Fruit fly (Drosophila melanogaster) whole organism, embryonic: ENCODE results near the gene mus101.

Experiments
- ATbp ChIP-seq: fragments of 200-800 bp; sonication (Bioruptor generic); optimal IDR thresholded peaks from 2 replicates; lab custom pipeline; 2017; ENCODE audit warnings: missing biosample characterization, mild to moderate bottlenecking, missing genetic modification characterization, missing genetic modification reagents
- CG10267 ChIP-seq: fragments of 200-800 bp; sonication (Bioruptor generic); optimal IDR thresholded peaks from 2 replicates; lab custom pipeline; 2018; ENCODE audit warnings: missing biosample characterization, mild to moderate bottlenecking, missing genetic modification characterization, moderate library complexity
- CG10321 ChIP-seq: fragments of 200-800 bp; sonication (Bioruptor generic); IDR thresholded peaks from 2 replicates; pipeline ENCODE4 v1.3.6; 2022; ENCODE audit warnings: missing biosample characterization, missing genetic modification characterization
- CG10366 ChIP-seq: fragments of 200-800 bp; sonication (Bioruptor generic); IDR thresholded peaks from 2 replicates; pipeline ENCODE4 v1.3.6; 2022; ENCODE audit warnings: missing biosample characterization, missing genetic modification characterization
- CG12104 ChIP-seq: fragments of 200-800 bp; sonication (Bioruptor generic); optimal IDR thresholded peaks from 3 replicates; lab custom pipeline; 2016; ENCODE audit warnings: missing biosample characterization, missing genetic modification characterization
- CG12391 ChIP-seq: fragments of 200-800 bp; sonication (Bioruptor generic); optimal IDR thresholded peaks from 3 replicates; lab custom pipeline; 2018; ENCODE audit warnings: missing biosample characterization, mild to moderate bottlenecking, missing genetic modification characterization, moderate library complexity
- CG13624 ChIP-seq: fragments of 200-800 bp; sonication (Bioruptor generic); optimal IDR thresholded peaks from 2 replicates; lab custom pipeline; 2016; ENCODE audit warnings: missing biosample characterization, missing genetic modification characterization
- CG13775 ChIP-seq: fragments of 200-800 bp; sonication (Bioruptor generic); optimal IDR thresholded peaks from 3 replicates; lab custom pipeline; 2017; ENCODE audit warnings: missing biosample characterization, mild to moderate bottlenecking, missing genetic modification characterization
- CG13894 ChIP-seq: fragments of 200-800 bp; sonication (Bioruptor generic); optimal IDR thresholded peaks from 3 replicates; lab custom pipeline; 2018; ENCODE audit warnings: missing biosample characterization, mild to moderate bottlenecking, missing genetic modification characterization, moderate library complexity
- CG16863 ChIP-seq: fragments of 200-800 bp; sonication (Bioruptor generic); optimal IDR thresholded peaks from 3 replicates; lab custom pipeline; 2016; ENCODE audit warnings: missing biosample characterization, missing genetic modification characterization
- CG17186 ChIP-seq: fragments of 200-800 bp; sonication (Bioruptor generic); optimal IDR thresholded peaks from 3 replicates; lab custom pipeline; 2017; ENCODE audit warnings: missing biosample characterization, missing genetic modification reagents, missing genetic modification characterization
- CG17328 ChIP-seq: fragments of 200-800 bp; sonication (Bioruptor generic); IDR thresholded peaks from 2 replicates; pipeline ENCODE4 v1.3.6; 2022; ENCODE audit warnings: missing biosample characterization, missing genetic modification characterization
- CG17612 ChIP-seq: fragments of 200-800 bp; sonication (Bioruptor generic); IDR thresholded peaks from 2 replicates; pipeline ENCODE4 v1.3.6; 2022; ENCODE audit warnings: missing biosample characterization, missing genetic modification characterization
- CG2875 ChIP-seq: fragments of 200-800 bp; sonication (Bioruptor generic); optimal IDR thresholded peaks from 2 replicates; lab custom pipeline; 2017; ENCODE audit warnings: missing biosample characterization, mild to moderate bottlenecking, missing genetic modification characterization, missing genetic modification reagents
- CG32532 ChIP-seq: fragments of 200-800 bp; sonication (Bioruptor generic); IDR thresholded peaks from 2 replicates; pipeline ENCODE4 v1.3.6; 2022; ENCODE audit warnings: missing biosample characterization, missing genetic modification characterization
- CG4328 ChIP-seq: fragments of 200-800 bp; sonication (Bioruptor generic); optimal IDR thresholded peaks from 3 replicates; lab custom pipeline; 2017; ENCODE audit warnings: missing biosample characterization, missing genetic modification reagents, missing genetic modification characterization
- CG7271 ChIP-seq: fragments of 200-800 bp; sonication (Bioruptor generic); optimal IDR thresholded peaks from 2 replicates; lab custom pipeline; 2018; ENCODE audit warnings: missing biosample characterization, mild to moderate bottlenecking, missing genetic modification characterization, moderate library complexity
- CG7357 ChIP-seq: fragments of 200-800 bp; sonication (Bioruptor generic); IDR thresholded peaks from 3 replicates; pipeline ENCODE4 v1.3.6; 2022; ENCODE audit warnings: missing biosample characterization, missing genetic modification characterization
- CG7372 ChIP-seq: fragments of 200-800 bp; sonication (Bioruptor generic); IDR thresholded peaks from 2 replicates; pipeline ENCODE4 v1.3.6; 2022; ENCODE audit warnings: missing biosample characterization, missing genetic modification characterization
- CG8359 ChIP-seq: fragments of 200-800 bp; sonication (Bioruptor generic); optimal IDR thresholded peaks from 2 replicates; lab custom pipeline; 2017; ENCODE audit warnings: missing biosample characterization, mild to moderate bottlenecking, missing genetic modification characterization, borderline replicate concordance
- CG8765 ChIP-seq: fragments of 200-800 bp; sonication (Bioruptor generic); IDR thresholded peaks from 2 replicates; pipeline ENCODE4 v1.3.6; 2022; ENCODE audit warnings: missing biosample characterization, missing genetic modification characterization
- CkIIα-i1 ChIP-seq: fragments of 200-800 bp; sonication (Bioruptor generic); IDR thresholded peaks from 2 replicates; pipeline ENCODE4 v1.3.6; 2022; ENCODE audit warnings: missing biosample characterization, missing genetic modification characterization
- Dbx ChIP-seq: fragments of 200-800 bp; sonication (Bioruptor generic); IDR thresholded peaks from 3 replicates; pipeline ENCODE4 v1.3.6; 2022; ENCODE audit warnings: missing biosample characterization, missing genetic modification characterization
- Ets65A ChIP-seq: fragments of 200-800 bp; sonication (Bioruptor generic); peaks from one replicate; lab custom pipeline; 2016; ENCODE audit warnings: missing biosample characterization, missing genetic modification characterization
- Fer2 ChIP-seq: fragments of 200-800 bp; sonication (Bioruptor generic); optimal IDR thresholded peaks from 2 replicates; lab custom pipeline; 2018; ENCODE audit warnings: missing biosample characterization, mild to moderate bottlenecking, missing genetic modification characterization, moderate library complexity
- HLH3B ChIP-seq: fragments of 200-800 bp; sonication (Bioruptor generic); IDR thresholded peaks from 2 replicates; pipeline ENCODE4 v1.3.6; 2022; ENCODE audit warnings: missing biosample characterization, missing genetic modification characterization
- Hr3 ChIP-seq: fragments of 200-800 bp; sonication (Bioruptor generic); optimal IDR thresholded peaks from 3 replicates; lab custom pipeline; 2016; ENCODE audit warnings: missing biosample characterization, missing genetic modification characterization
- Kr ChIP-seq: fragments of 200-800 bp; sonication (Bioruptor generic); optimal IDR thresholded peaks from 2 replicates; lab custom pipeline; 2017; ENCODE audit warnings: missing biosample characterization, mild to moderate bottlenecking, missing genetic modification characterization
- Max ChIP-seq: fragments of 200-800 bp; sonication (Bioruptor generic); optimal IDR thresholded peaks from 2 replicates; lab custom pipeline; 2016; ENCODE audit warnings: missing biosample characterization, mild to moderate bottlenecking, missing genetic modification characterization
- Meics ChIP-seq: fragments of 200-800 bp; sonication (Bioruptor generic); optimal IDR thresholded peaks from 2 replicates; lab custom pipeline; 2017; ENCODE audit warnings: missing biosample characterization, mild to moderate bottlenecking, missing genetic modification characterization
- NK7.1 ChIP-seq: fragments of 200-800 bp; sonication (Bioruptor generic); optimal IDR thresholded peaks from 3 replicates; lab custom pipeline; 2016; ENCODE audit warnings: missing biosample characterization, missing genetic modification characterization
- Nf-YC ChIP-seq: fragments of 200-800 bp; optimal IDR thresholded peaks from 3 replicates; lab custom pipeline; 2019; ENCODE audit warnings: missing biosample characterization, mild to moderate bottlenecking, missing genetic modification characterization, moderate library complexity
- Opbp ChIP-seq: fragments of 200-800 bp; sonication (Bioruptor generic); IDR thresholded peaks from 3 replicates; pipeline ENCODE4 v1.3.6; 2022; ENCODE audit warnings: missing biosample characterization, missing genetic modification characterization; ENCODE audit not compliant: partially characterized antibody
- ara ChIP-seq: fragments of 200-800 bp; sonication (Bioruptor generic); IDR thresholded peaks from 2 replicates; pipeline ENCODE4 v1.3.6; 2022; ENCODE audit warnings: missing biosample characterization, missing genetic modification characterization
- bowl ChIP-seq: fragments of 200-800 bp; sonication (Bioruptor generic); IDR thresholded peaks from 2 replicates; pipeline ENCODE4 v1.3.6; 2022; ENCODE audit warnings: missing biosample characterization, missing genetic modification characterization
- cas ChIP-seq: fragments of 200-800 bp; sonication (Bioruptor generic); IDR thresholded peaks from 2 replicates; pipeline ENCODE4 v1.3.6; 2022; ENCODE audit warnings: missing biosample characterization, missing genetic modification characterization
- cato ChIP-seq: fragments of 200-800 bp; sonication (Bioruptor generic); optimal IDR thresholded peaks from 2 replicates; lab custom pipeline; 2016; ENCODE audit warnings: missing biosample characterization, missing genetic modification characterization, borderline replicate concordance
- dati ChIP-seq: fragments of 200-800 bp; sonication (Bioruptor generic); IDR thresholded peaks from 2 replicates; pipeline ENCODE4 v1.3.6; 2022; ENCODE audit warnings: missing biosample characterization, missing genetic modification characterization
- dimm ChIP-seq: fragments of 200-800 bp; sonication (Bioruptor generic); IDR thresholded peaks from 2 replicates; pipeline ENCODE4 v1.3.6; 2022; ENCODE audit warnings: missing biosample characterization, missing genetic modification characterization
- dpn ChIP-seq, 2 experiments: fragments of 200-800 bp; sonication (Bioruptor generic); optimal IDR thresholded peaks; 3 replicates each; lab custom pipeline; 2016; ENCODE audit warnings: missing biosample characterization in 2 of 2, missing genetic modification characterization in 2 of 2
- gfzf ChIP-seq: fragments of 200-800 bp; sonication (Bioruptor generic); optimal IDR thresholded peaks from 2 replicates; lab custom pipeline; 2016; ENCODE audit warnings: missing biosample characterization, mild to moderate bottlenecking, missing genetic modification characterization, moderate library complexity
- gro ChIP-seq: fragments of 200-800 bp; sonication (Bioruptor generic); optimal IDR thresholded peaks from 2 replicates; lab custom pipeline; 2016; ENCODE audit warnings: missing biosample characterization, missing genetic modification characterization
- hbn ChIP-seq: fragments of 200-800 bp; sonication (Bioruptor generic); IDR thresholded peaks from 2 replicates; pipeline ENCODE4 v1.3.6; 2022; ENCODE audit warnings: missing biosample characterization, missing genetic modification characterization; ENCODE audit not compliant: partially characterized antibody
- lmd ChIP-seq: fragments of 200-800 bp; sonication (Bioruptor generic); IDR thresholded peaks from 2 replicates; pipeline ENCODE4 v1.3.6; 2022; ENCODE audit warnings: missing biosample characterization, missing genetic modification characterization
- pum ChIP-seq: fragments of 200-800 bp; sonication (Bioruptor generic); optimal IDR thresholded peaks from 2 replicates; lab custom pipeline; 2016; ENCODE audit warnings: missing biosample characterization, missing genetic modification characterization
- ranshi ChIP-seq: fragments of 200-800 bp; sonication (Bioruptor generic); IDR thresholded peaks from 2 replicates; pipeline ENCODE4 v1.3.6; 2022; ENCODE audit warnings: missing biosample characterization, missing genetic modification characterization
- sc ChIP-seq, 3 experiments: fragments of >200 bp in 2 of 3; fragments of 200-800 bp in 1 of 3; sonication (Bioruptor generic) in 1 of 3; optimal IDR thresholded peaks; 2 replicates in 2 of 3; 3 replicates in 1 of 3; lab custom pipeline; 2017; ENCODE audit warnings: mild to moderate bottlenecking in 1 of 3, missing biosample characterization in 1 of 3, missing genetic modification characterization in 1 of 3, missing genetic modification reagents in 1 of 3
- sim ChIP-seq: fragments of 200-800 bp; sonication (Bioruptor generic); IDR thresholded peaks from 2 replicates; pipeline ENCODE4 v1.3.6; 2022; ENCODE audit warnings: missing biosample characterization, missing genetic modification characterization
- slp2 ChIP-seq: fragments of 200-800 bp; sonication (Bioruptor generic); optimal IDR thresholded peaks from 2 replicates; lab custom pipeline; 2016; ENCODE audit warnings: missing biosample characterization, missing genetic modification characterization
- ssp ChIP-seq: fragments of 200-800 bp; sonication (Bioruptor generic); IDR thresholded peaks from 2 replicates; pipeline ENCODE4 v1.3.6; 2022; ENCODE audit warnings: missing biosample characterization, missing genetic modification characterization
- tio ChIP-seq: fragments of 200-800 bp; sonication (Bioruptor generic); optimal IDR thresholded peaks from 2 replicates; lab custom pipeline; 2017; ENCODE audit warnings: missing biosample characterization, missing genetic modification characterization, inconsistent platforms
- unc-4 ChIP-seq: fragments of 200-800 bp; sonication (Bioruptor generic); IDR thresholded peaks from 2 replicates; pipeline ENCODE4 v1.3.6; 2022; ENCODE audit warnings: missing biosample characterization, missing genetic modification characterization; ENCODE audit not compliant: partially characterized antibody

The mus101 gene

DNA sequence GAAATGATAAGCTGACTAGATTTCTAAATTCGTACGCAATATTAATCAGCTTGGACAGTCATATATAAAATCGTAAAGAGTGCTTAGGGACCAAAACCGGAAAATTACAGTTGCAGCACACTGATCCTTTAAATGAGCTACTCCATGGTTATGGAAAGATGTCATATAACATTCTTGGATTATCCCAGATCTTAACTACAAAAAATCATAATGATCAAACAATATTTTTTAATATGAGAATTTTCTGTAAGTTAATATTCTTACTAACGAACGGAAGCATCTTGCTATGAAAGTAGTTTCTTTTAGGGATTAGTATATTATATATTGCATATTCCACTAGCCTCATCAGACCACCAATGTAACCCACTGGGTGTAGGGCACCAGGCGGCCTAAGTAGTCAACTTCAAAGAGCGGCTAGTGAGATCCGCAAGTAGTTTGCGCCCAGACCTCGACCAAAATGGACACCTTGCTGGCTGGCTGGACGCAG, 45.5 kb upstream of the mus101 start, which contains the start of gene CG11162 (continued):
- TF ChIP-seq CG12104 (GFP tag; lab: Kevin White, UChicago) = no peak
- TF ChIP-seq CG12391 = no peak
- no peak for TF ChIP-seq cas (GFP tag; lab: Robert Waterston, UW)
- TF ChIP-seq Nf-YC (tag; lab: Kevin White, UChicago) = no peak
- TF ChIP-seq NK7.1 (GFP tag; lab: Kevin White, UChicago) = no peak
- TF ChIP-seq Opbp = no peak
- peak; percentile 13 for TF ChIP-seq gro (GFP tag; lab: Kevin White, UChicago)
- no peak for TF ChIP-seq Max (GFP tag; lab: Kevin White, UChicago)
- TF ChIP-seq CG13624 = peak; percentile 9
- no peak for TF ChIP-seq CG2875 (GFP tag; lab: Kevin White, UChicago)
- no peak for TF ChIP-seq Hr3
- no peak for TF ChIP-seq CG17612 (GFP tag; lab: Robert Waterston, UW)
- no peak for TF ChIP-seq ranshi
- no peak for TF ChIP-seq pum (GFP tag; lab: Kevin White, UChicago)
- TF ChIP-seq slp2 (GFP tag; lab: Kevin White, UChicago) = no peak
- no peak for TF ChIP-seq ATbp
- TF ChIP-seq Kr (GFP tag; lab: Kevin White, UChicago) = no peak
- no peak for TF ChIP-seq CG10267 (tag; lab: Kevin White, UChicago)
- no peak for TF ChIP-seq CG17186 (GFP tag; lab: Kevin White, UChicago)
- TF ChIP-seq Meics = peak; percentile 68
- TF ChIP-seq CG13894 = peak; percentile 39
- TF ChIP-seq CkIIα-i1 (GFP tag; lab: Robert Waterston, UW) = no peak
- no peak for TF ChIP-seq ara (GFP tag; lab: Robert Waterston, UW)
- no peak for TF ChIP-seq cato (GFP tag; lab: Kevin White, UChicago)
- TF ChIP-seq CG16863 (GFP tag; lab: Kevin White, UChicago) = no peak
- TF ChIP-seq Ets65A = peak; percentile 77
- TF ChIP-seq tio (GFP tag; lab: Kevin White, UChicago) = no peak
- no peak for TF ChIP-seq Fer2
- TF ChIP-seq hbn (GFP tag; lab: Robert Waterston, UW) = no peak
- TF ChIP-seq lmd (GFP tag; lab: Robert Waterston, UW) = no peak
- TF ChIP-seq ssp (GFP tag; lab: Robert Waterston, UW) = no peak
- no peak for TF ChIP-seq CG17328 (GFP tag; lab: Robert Waterston, UW)
- no peak for TF ChIP-seq CG8359 (GFP tag; lab: Kevin White, UChicago)
- no peak for TF ChIP-seq CG8765 (GFP tag; lab: Robert Waterston, UW)
- no peak for TF ChIP-seq CG7271 (tag; lab: Kevin White, UChicago)
- no peak for TF ChIP-seq sim
- TF ChIP-seq unc-4 = no peak
- TF ChIP-seq CG10366 (GFP tag; lab: Robert Waterston, UW) = no peak
- TF ChIP-seq CG10321 (GFP tag; lab: Robert Waterston, UW) = no peak
- no peak for TF ChIP-seq Dbx (GFP tag; lab: Robert Waterston, UW)
- no peak for TF ChIP-seq dpn (GFP tag; optimal IDR thresholded peaks at IDR 0.05; lab: Kevin White, UChicago)
- TF ChIP-seq dimm = no peak
- no peak for TF ChIP-seq HLH3B (GFP tag; lab: Robert Waterston, UW)
- TF ChIP-seq bowl (GFP tag; lab: Robert Waterston, UW) = no peak
- peak; percentile 23 for TF ChIP-seq CG13775 (GFP tag; lab: Kevin White, UChicago)
- no peak for TF ChIP-seq CG7357
- no peak for TF ChIP-seq dati (GFP tag; lab: Robert Waterston, UW)
- TF ChIP-seq CG32532 (GFP tag; lab: Robert Waterston, UW) = peak; percentile 26; the same call in 1 of the 2 replicates
- no peak for TF ChIP-seq sc (optimal IDR thresholded peaks at IDR 0.05; lab: Kevin White, UChicago)
- no peak for TF ChIP-seq sc (GFP tag; optimal IDR thresholded peaks at IDR 0.05; lab: Kevin White, UChicago)
- TF ChIP-seq gfzf (GFP tag; lab: Kevin White, UChicago) = no peak
- no peak for TF ChIP-seq CG7372 (GFP tag; lab: Robert Waterston, UW)
- TF ChIP-seq CG4328 (GFP tag; lab: Kevin White, UChicago) = no peak
